Worm (Caenorhabditis elegans) whole organism, L2 larva: ENCODE results near the gene cpna-4.
A peak's percentile ranks its signal among the peaks of the same experiment; 100 is the strongest.

ENCODE experiments used
- C34F6.9 ChIP-seq: fragments of 150-350 bp; optimal IDR thresholded peaks from 2 replicates; lab custom pipeline; 2014; ENCODE audit warnings: missing biosample characterization, missing genetic modification characterization
- F13H6.1 ChIP-seq: sonication (generic microtip); optimal IDR thresholded peaks from 2 replicates; lab custom pipeline; 2016; ENCODE audit warnings: missing genetic modification characterization, missing compliant biosample characterization
- R02D3.7 ChIP-seq: fragments of 150-350 bp; optimal IDR thresholded peaks from 2 replicates; lab custom pipeline; 2014; ENCODE audit warnings: missing biosample characterization, missing genetic modification characterization
- Y55F3AM.14 ChIP-seq: fragments of 200-800 bp; sonication (Bioruptor generic); optimal IDR thresholded peaks from 2 replicates; lab custom pipeline; 2018; ENCODE audit warnings: mild to moderate bottlenecking, missing genetic modification characterization, missing compliant biosample characterization
- ZK546.5 ChIP-seq: sonication (generic microtip); optimal IDR thresholded peaks from 2 replicates; lab custom pipeline; 2017; ENCODE audit warnings: missing biosample characterization, missing genetic modification characterization
- alr-1 ChIP-seq: fragments of 150-350 bp; optimal IDR thresholded peaks from 2 replicates; lab custom pipeline; 2014; ENCODE audit warnings: missing biosample characterization, missing genetic modification characterization
- aly-2 ChIP-seq: fragments of 150-350 bp; optimal IDR thresholded peaks from 2 replicates; lab custom pipeline; 2014; ENCODE audit warnings: missing biosample characterization, missing genetic modification characterization
- ama-1 ChIP-seq: fragments of 150-350 bp; optimal IDR thresholded peaks from 2 replicates; lab custom pipeline; 2018; ENCODE audit warnings: inconsistent platforms
- blmp-1 ChIP-seq: sonication (generic microtip); optimal IDR thresholded peaks from 2 replicates; lab custom pipeline; 2017; ENCODE audit warnings: missing genetic modification characterization, mild to moderate bottlenecking, missing compliant biosample characterization, antibody characterized with exemption, moderate library complexity; ENCODE audit not compliant: insufficient read depth
- ceh-16 ChIP-seq: fragments of 150-350 bp; optimal IDR thresholded peaks from 2 replicates; lab custom pipeline; 2014; ENCODE audit warnings: missing biosample characterization, missing genetic modification characterization
- ceh-82 ChIP-seq: fragments of 150-350 bp; optimal IDR thresholded peaks from 2 replicates; lab custom pipeline; 2014; ENCODE audit warnings: missing biosample characterization, missing genetic modification characterization
- dmd-4 ChIP-seq: sonication (generic microtip); optimal IDR thresholded peaks from 2 replicates; lab custom pipeline; 2017; ENCODE audit warnings: missing biosample characterization, missing genetic modification characterization
- egl-27 ChIP-seq: sonication (generic microtip); optimal IDR thresholded peaks from 3 replicates; lab custom pipeline; 2017; ENCODE audit warnings: missing biosample characterization, missing genetic modification reagents, missing genetic modification characterization
- elt-1 ChIP-seq: fragments of 150-350 bp; optimal IDR thresholded peaks from 2 replicates; lab custom pipeline; 2014; ENCODE audit warnings: missing biosample characterization, missing genetic modification characterization
- elt-3 ChIP-seq: sonication (generic microtip); optimal IDR thresholded peaks from 2 replicates; lab custom pipeline; 2017; ENCODE audit warnings: missing biosample characterization, missing genetic modification characterization
- fos-1 ChIP-seq: fragments of 150-350 bp; optimal IDR thresholded peaks from 2 replicates; lab custom pipeline; 2014; ENCODE audit warnings: missing biosample characterization, missing genetic modification characterization
- gmeb-1 ChIP-seq: fragments of 150-350 bp; optimal IDR thresholded peaks from 2 replicates; lab custom pipeline; 2014; ENCODE audit warnings: missing biosample characterization, missing genetic modification characterization
- lin-11 ChIP-seq: fragments of 150-350 bp; sonication (generic microtip); optimal IDR thresholded peaks from 2 replicates; lab custom pipeline; 2014; ENCODE audit warnings: missing biosample characterization, missing genetic modification characterization, inconsistent platforms, mixed read lengths
- lin-13 ChIP-seq: fragments of 150-350 bp; optimal IDR thresholded peaks from 2 replicates; lab custom pipeline; 2014; ENCODE audit warnings: missing biosample characterization, missing genetic modification reagents, missing genetic modification characterization
- lin-39 ChIP-seq: fragments of 150-350 bp; optimal IDR thresholded peaks from 2 replicates; lab custom pipeline; 2014; ENCODE audit warnings: missing biosample characterization, missing genetic modification reagents, missing genetic modification characterization
- lsy-2 ChIP-seq, 2 experiments: fragments of 150-350 bp in 1 of 2; sonication (generic microtip) in 1 of 2; optimal IDR thresholded peaks; 2 replicates each; lab custom pipeline; 2014 to 2017; ENCODE audit warnings: missing biosample characterization in 2 of 2, missing genetic modification characterization in 2 of 2
- mab-5 ChIP-seq: fragments of 150-350 bp; optimal IDR thresholded peaks from 2 replicates; lab custom pipeline; 2014; ENCODE audit warnings: missing biosample characterization, missing genetic modification characterization
- mbf-1 ChIP-seq: sonication (generic microtip); optimal IDR thresholded peaks from 2 replicates; lab custom pipeline; 2017; ENCODE audit warnings: missing biosample characterization, missing genetic modification characterization
- mdl-1 ChIP-seq, 2 experiments: fragments of 150-350 bp in 1 of 2; sonication (generic microtip) in 1 of 2; optimal IDR thresholded peaks; 2 replicates each; lab custom pipeline; 2017; ENCODE audit warnings: missing biosample characterization in 2 of 2, missing genetic modification characterization in 2 of 2
- nhr-10 ChIP-seq: sonication (generic microtip); optimal IDR thresholded peaks from 2 replicates; lab custom pipeline; 2017; ENCODE audit warnings: missing biosample characterization, missing genetic modification characterization
- nhr-11 ChIP-seq: fragments of 150-350 bp; optimal IDR thresholded peaks from 2 replicates; lab custom pipeline; 2014; ENCODE audit warnings: missing biosample characterization, missing genetic modification characterization
- nhr-12 ChIP-seq: fragments of 150-350 bp; optimal IDR thresholded peaks from 2 replicates; lab custom pipeline; 2014; ENCODE audit warnings: missing biosample characterization, missing genetic modification characterization
- nhr-129 ChIP-seq: fragments of 150-350 bp; optimal IDR thresholded peaks from 2 replicates; lab custom pipeline; 2014; ENCODE audit warnings: missing biosample characterization, missing genetic modification characterization
- nhr-21 ChIP-seq: fragments of 150-350 bp; optimal IDR thresholded peaks from 2 replicates; lab custom pipeline; 2014; ENCODE audit warnings: missing biosample characterization, missing genetic modification characterization
- nhr-23 ChIP-seq: fragments of 150-350 bp; optimal IDR thresholded peaks from 2 replicates; lab custom pipeline; 2014; ENCODE audit warnings: missing biosample characterization, missing genetic modification reagents, missing genetic modification characterization
- nhr-237 ChIP-seq: fragments of 150-350 bp; optimal IDR thresholded peaks from 2 replicates; lab custom pipeline; 2014; ENCODE audit warnings: missing biosample characterization, missing genetic modification characterization
- nhr-25 ChIP-seq: fragments of 150-350 bp; sonication (generic microtip); optimal IDR thresholded peaks from 3 replicates; lab custom pipeline; 2014; ENCODE audit warnings: missing biosample characterization, missing genetic modification characterization
- nhr-6 ChIP-seq: fragments of 150-350 bp; optimal IDR thresholded peaks from 2 replicates; lab custom pipeline; 2014; ENCODE audit warnings: missing biosample characterization, missing genetic modification characterization
- nhr-77 ChIP-seq: fragments of 150-350 bp; optimal IDR thresholded peaks from 2 replicates; lab custom pipeline; 2014; ENCODE audit warnings: missing biosample characterization, missing genetic modification characterization
- peb-1 ChIP-seq: fragments of 150-350 bp; optimal IDR thresholded peaks from 2 replicates; lab custom pipeline; 2014; ENCODE audit warnings: missing biosample characterization, missing genetic modification characterization
- sem-4 ChIP-seq: fragments of 150-350 bp; optimal IDR thresholded peaks from 2 replicates; lab custom pipeline; 2014; ENCODE audit warnings: missing biosample characterization, missing genetic modification reagents, missing genetic modification characterization
- skn-1 ChIP-seq: sonication (generic microtip); optimal IDR thresholded peaks from 2 replicates; lab custom pipeline; 2017; ENCODE audit warnings: missing biosample characterization, missing genetic modification characterization
- sma-3 ChIP-seq: sonication (generic microtip); optimal IDR thresholded peaks from 2 replicates; lab custom pipeline; 2016; ENCODE audit warnings: missing genetic modification reagents, missing genetic modification characterization, missing compliant biosample characterization
- snpc-4 ChIP-seq: fragments of 150-350 bp; optimal IDR thresholded peaks from 2 replicates; lab custom pipeline; 2014; ENCODE audit warnings: missing biosample characterization, missing genetic modification characterization
- unc-39 ChIP-seq: fragments of 150-350 bp; optimal IDR thresholded peaks from 2 replicates; lab custom pipeline; 2014; ENCODE audit warnings: missing biosample characterization, missing genetic modification characterization
- unc-55 ChIP-seq: fragments of 150-350 bp; sonication (generic microtip); optimal IDR thresholded peaks from 3 replicates; lab custom pipeline; 2014; ENCODE audit warnings: missing biosample characterization, missing genetic modification reagents, missing genetic modification characterization
- unc-62 ChIP-seq: fragments of 150-350 bp; optimal IDR thresholded peaks from 2 replicates; lab custom pipeline; 2014; ENCODE audit warnings: missing biosample characterization, missing genetic modification reagents, missing genetic modification characterization
- zag-1 ChIP-seq: fragments of 150-350 bp; optimal IDR thresholded peaks from 2 replicates; lab custom pipeline; 2014; ENCODE audit warnings: missing biosample characterization, missing genetic modification characterization
- ztf-1 ChIP-seq: fragments of 200-800 bp; sonication (Bioruptor generic); conservative IDR thresholded peaks from 2 replicates; pipeline ENCODE4 v1.3.6; 2022; ENCODE audit warnings: missing genetic modification characterization, missing compliant biosample characterization
- ztf-11 ChIP-seq: sonication (generic microtip); optimal IDR thresholded peaks from 2 replicates; lab custom pipeline; 2017; ENCODE audit warnings: missing biosample characterization, missing genetic modification characterization
- ztf-4 ChIP-seq: fragments of 150-350 bp; optimal IDR thresholded peaks from 2 replicates; lab custom pipeline; 2014; ENCODE audit warnings: missing biosample characterization, missing genetic modification characterization

cpna-4 gene

DNA sequence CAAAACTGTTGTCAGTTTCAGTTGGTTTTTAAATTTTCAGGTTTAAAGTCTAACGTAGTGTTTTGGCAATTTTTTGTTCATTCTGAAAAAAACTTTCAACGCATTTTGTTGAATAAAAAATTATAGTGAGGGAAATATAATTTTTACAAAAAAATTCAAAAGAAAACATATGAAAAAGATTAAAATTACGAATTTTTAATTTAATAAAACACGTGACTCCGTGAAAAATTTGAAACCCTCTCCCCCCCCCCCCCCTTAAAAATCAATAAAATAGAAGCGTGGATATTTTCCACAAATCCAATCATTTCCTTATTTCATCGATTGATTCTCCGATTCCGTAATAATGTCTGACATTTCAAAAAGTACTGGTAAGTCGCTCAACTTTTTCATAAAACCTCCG is 16.8 kb downstream of the cpna-4 start, which contains the start of gene Y73F8A.20:
TSS of gene Y73F8A.20 (plus strand) at position 301 of the 400 bp plus-strand sequence.
- TF ChIP-seq elt-3 (tag; lab: Kevin White, UChicago): no peak
- TF ChIP-seq mab-5 (tag; lab: Kevin White, UChicago): no peak

DNA sequence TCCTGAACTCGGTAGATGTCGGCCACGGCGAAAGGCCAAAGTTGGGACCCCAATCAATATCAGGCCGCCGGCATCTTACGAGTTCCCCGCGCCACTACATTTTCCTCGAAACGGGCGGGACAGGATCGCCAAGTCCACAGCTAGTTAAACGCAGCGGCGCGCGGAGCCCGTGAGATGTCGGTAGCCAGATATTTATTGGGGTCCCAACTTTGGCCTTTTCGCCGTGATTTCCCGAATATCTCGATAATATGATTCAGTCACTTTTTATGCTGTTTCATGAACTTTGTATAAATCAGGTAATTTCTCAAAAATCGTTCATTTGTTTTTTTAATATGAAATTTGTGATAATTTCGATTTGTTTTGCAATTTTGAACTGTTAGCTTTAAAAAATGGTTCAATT is 20.5 kb downstream of the cpna-4 start:
- TF ChIP-seq sem-4 (tag; lab: Kevin White, UChicago) (no peak), ztf-1 (no peak), nhr-129 (tag; lab: Kevin White, UChicago) (no peak), lin-13 (GFP tag; lab: Kevin White, UChicago) (no peak), egl-27 (tag; lab: Kevin White, UChicago) (no peak), lin-11 (tag; lab: Kevin White, UChicago) (no peak), nhr-237 (tag; lab: Kevin White, UChicago) (no peak), elt-3 (tag; lab: Kevin White, UChicago) (no peak), nhr-12 (no peak), zag-1 (tag; lab: Kevin White, UChicago) (no peak), unc-39 (tag; lab: Kevin White, UChicago) (no peak), nhr-10 (no peak), nhr-25 (tag; lab: Kevin White, UChicago) (no peak), ceh-82 (tag; lab: Kevin White, UChicago) (no peak), ceh-16 (tag; lab: Kevin White, UChicago) (no peak), nhr-23 (tag; lab: Kevin White, UChicago) (no peak), F13H6.1 (no peak), ama-1 (no peak), R02D3.7 (tag; lab: Kevin White, UChicago) (no peak), nhr-6 (tag; lab: Kevin White, UChicago) (no peak)

DNA sequence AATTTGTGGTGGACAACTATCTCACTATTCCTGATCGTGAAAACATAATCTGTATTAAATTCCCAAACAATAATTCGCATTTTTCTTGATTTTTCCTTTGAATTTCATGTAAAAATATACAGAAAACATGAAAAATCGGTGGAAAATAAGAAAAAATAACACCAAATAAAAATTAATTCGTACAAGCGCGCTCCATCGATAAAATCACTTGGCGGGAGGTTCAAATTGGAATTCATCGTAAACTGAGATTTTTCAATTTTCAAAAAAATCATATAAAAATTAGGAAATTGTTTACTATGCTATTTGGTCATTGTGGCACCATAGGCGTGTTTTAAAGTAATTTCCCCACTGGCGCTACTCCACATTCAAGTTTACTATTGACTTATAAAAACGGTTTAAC is 21.2 kb downstream of the cpna-4 start:
- TF ChIP-seq gmeb-1 (tag; lab: Kevin White, UChicago) (peak; percentile 59), nhr-6 (tag; lab: Kevin White, UChicago) (no peak)

DNA sequence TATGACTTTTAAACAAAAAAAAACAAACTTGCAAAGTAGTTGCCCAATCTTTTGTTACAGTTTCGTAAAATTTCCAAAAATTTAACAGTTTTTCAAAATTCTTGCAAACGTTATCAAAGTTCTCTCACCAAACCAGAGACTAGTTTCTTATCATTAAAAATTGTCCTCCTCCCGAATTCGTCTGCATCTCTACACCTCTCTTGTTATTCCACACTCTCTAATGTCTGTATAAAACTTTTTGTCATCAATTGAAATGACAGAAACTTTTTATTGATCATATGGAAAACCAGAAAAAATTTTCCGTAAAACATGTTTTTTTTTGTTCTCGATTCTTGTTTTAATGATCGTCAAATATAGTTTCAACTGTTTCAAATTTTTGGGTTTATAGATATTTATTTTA is 23.8 kb downstream of the cpna-4 start:
- peak; percentile 31 for TF ChIP-seq nhr-25 (tag; lab: Kevin White, UChicago)
- peak; percentile 44 for TF ChIP-seq gmeb-1 (tag; lab: Kevin White, UChicago)
- TF ChIP-seq elt-1 (tag; lab: Kevin White, UChicago): no peak
- no peak for TF ChIP-seq aly-2 (tag; lab: Kevin White, UChicago)
- TF ChIP-seq ceh-82 (tag; lab: Kevin White, UChicago): no peak
- no peak for TF ChIP-seq ztf-4 (tag; lab: Kevin White, UChicago)
- TF ChIP-seq peb-1 (tag; lab: Kevin White, UChicago): no peak
- no peak for TF ChIP-seq Y55F3AM.14 (GFP tag; lab: Kevin White, UChicago)
- peak; percentile 88 for TF ChIP-seq fos-1 (tag; lab: Kevin White, UChicago)
- no peak for TF ChIP-seq nhr-10
- TF ChIP-seq nhr-6 (tag; lab: Kevin White, UChicago): no peak
- TF ChIP-seq ZK546.5: no peak
- TF ChIP-seq alr-1: no peak
- no peak for TF ChIP-seq zag-1 (tag; lab: Kevin White, UChicago)
- TF ChIP-seq nhr-77 (tag; lab: Kevin White, UChicago): no peak
- TF ChIP-seq nhr-21: peak; percentile 44
- no peak for TF ChIP-seq ama-1
- TF ChIP-seq lin-11 (tag; lab: Kevin White, UChicago): no peak
- TF ChIP-seq ztf-1: no peak
- TF ChIP-seq lin-13 (GFP tag; lab: Kevin White, UChicago): no peak
- TF ChIP-seq elt-3 (tag; lab: Kevin White, UChicago): no peak
- TF ChIP-seq mdl-1 (tag; optimal IDR thresholded peaks at IDR 0.05; lab: Kevin White, UChicago): no peak
- TF ChIP-seq nhr-237 (tag; lab: Kevin White, UChicago): no peak
- TF ChIP-seq F13H6.1: no peak
- TF ChIP-seq snpc-4: no peak
- peak; percentile 11 for TF ChIP-seq C34F6.9 (tag; lab: Kevin White, UChicago)
- TF ChIP-seq mbf-1 (tag; lab: Kevin White, UChicago): no peak
- TF ChIP-seq unc-62: no peak
- TF ChIP-seq ceh-16 (tag; lab: Kevin White, UChicago): no peak
- no peak for TF ChIP-seq nhr-11 (tag; lab: Kevin White, UChicago)
- no peak for TF ChIP-seq skn-1 (tag; lab: Kevin White, UChicago)
- TF ChIP-seq sma-3 (GFP tag; lab: Kevin White, UChicago): peak; percentile 32
- no peak for TF ChIP-seq lin-39 (tag; lab: Kevin White, UChicago)
- no peak for TF ChIP-seq ztf-11 (tag; lab: Kevin White, UChicago)
- TF ChIP-seq nhr-23 (tag; lab: Kevin White, UChicago): no peak
- no peak for TF ChIP-seq mab-5 (tag; lab: Kevin White, UChicago)
- no peak for TF ChIP-seq nhr-129 (tag; lab: Kevin White, UChicago)
- no peak for TF ChIP-seq sem-4 (tag; lab: Kevin White, UChicago)
- no peak for TF ChIP-seq lsy-2 (tag; optimal IDR thresholded peaks at IDR 0.05; lab: Kevin White, UChicago)
- no peak for TF ChIP-seq unc-55 (GFP tag; lab: Kevin White, UChicago)
- TF ChIP-seq blmp-1: no peak
- TF ChIP-seq dmd-4 (tag; lab: Kevin White, UChicago): no peak
- TF ChIP-seq unc-39 (tag; lab: Kevin White, UChicago): no peak
